Worm (Caenorhabditis elegans) whole organism, L2 larva: ENCODE measurements around the gene cec-6.

ENCODE experiments used
- F13H6.1 ChIP-seq: sonication (generic microtip); optimal IDR thresholded peaks from 2 replicates; lab custom pipeline; 2016; ENCODE audit warnings: missing genetic modification characterization, missing compliant biosample characterization
- R02D3.7 ChIP-seq: fragments of 150-350 bp; optimal IDR thresholded peaks from 2 replicates; lab custom pipeline; 2014; ENCODE audit warnings: missing biosample characterization, missing genetic modification characterization
- fos-1 ChIP-seq: fragments of 150-350 bp; optimal IDR thresholded peaks from 2 replicates; lab custom pipeline; 2014; ENCODE audit warnings: missing biosample characterization, missing genetic modification characterization
- lin-13 ChIP-seq: fragments of 150-350 bp; optimal IDR thresholded peaks from 2 replicates; lab custom pipeline; 2014; ENCODE audit warnings: missing biosample characterization, missing genetic modification reagents, missing genetic modification characterization
- snpc-4 ChIP-seq: fragments of 150-350 bp; optimal IDR thresholded peaks from 2 replicates; lab custom pipeline; 2014; ENCODE audit warnings: missing biosample characterization, missing genetic modification characterization
- unc-62 ChIP-seq: fragments of 150-350 bp; optimal IDR thresholded peaks from 2 replicates; lab custom pipeline; 2014; ENCODE audit warnings: missing biosample characterization, missing genetic modification reagents, missing genetic modification characterization
- ztf-4 ChIP-seq: fragments of 150-350 bp; optimal IDR thresholded peaks from 2 replicates; lab custom pipeline; 2014; ENCODE audit warnings: missing biosample characterization, missing genetic modification characterization

ce11 chrIV:5541285-5541684 is 3.4 kb upstream of the cec-6 start, which contains the start of gene tebp-2:
- TF ChIP-seq snpc-4 (tag; lab: Kevin White, UChicago): no peak
- no peak for TF ChIP-seq unc-62 (GFP tag; lab: Kevin White, UChicago)
- TF ChIP-seq R02D3.7 (tag; lab: Kevin White, UChicago): no peak
- no peak for TF ChIP-seq fos-1 (tag; lab: Kevin White, UChicago)
- TF ChIP-seq F13H6.1 (tag; lab: Kevin White, UChicago): no peak
- TF ChIP-seq ztf-4 (tag; lab: Kevin White, UChicago): no peak
- TF ChIP-seq lin-13 (GFP tag; lab: Kevin White, UChicago): no peak
